Fruit fly (Drosophila melanogaster) whole organism, embryonic: Measurements from ENCODE around the gene CG14630.
A peak's percentile ranks its signal among the peaks of the same experiment; 100 is the strongest.

Source experiments
- Bdp1 ChIP-seq: fragments of 200-800 bp; sonication (Bioruptor generic); optimal IDR thresholded peaks from 3 replicates; lab custom pipeline; 2016; ENCODE audit warnings: missing biosample characterization, missing genetic modification characterization
- Bteb2 ChIP-seq: fragments of 200-800 bp; sonication (Bioruptor generic); optimal IDR thresholded peaks from 2 replicates; lab custom pipeline; 2016; ENCODE audit warnings: missing biosample characterization, missing genetic modification characterization
- CG10274 ChIP-seq: fragments of 200-800 bp; sonication (Bioruptor generic); optimal IDR thresholded peaks from 3 replicates; lab custom pipeline; 2017; ENCODE audit warnings: missing biosample characterization, mild to moderate bottlenecking, missing genetic modification characterization
- CG10366 ChIP-seq: fragments of 200-800 bp; sonication (Bioruptor generic); IDR thresholded peaks from 2 replicates; pipeline ENCODE4 v1.3.6; 2022; ENCODE audit warnings: missing biosample characterization, missing genetic modification characterization
- CG11085 ChIP-seq: fragments of 200-800 bp; sonication (Bioruptor generic); IDR thresholded peaks from 2 replicates; pipeline ENCODE4 v1.3.6; 2022; ENCODE audit warnings: missing biosample characterization, missing genetic modification characterization
- CG11456 ChIP-seq: fragments of 200-800 bp; sonication (Bioruptor generic); IDR thresholded peaks from 3 replicates; pipeline ENCODE4 v1.3.6; 2022; ENCODE audit warnings: missing biosample characterization, missing genetic modification characterization
- CG12236 ChIP-seq: fragments of 200-800 bp; sonication (Bioruptor generic); optimal IDR thresholded peaks from 2 replicates; lab custom pipeline; 2016; ENCODE audit warnings: missing biosample characterization, missing genetic modification characterization
- CG13296 ChIP-seq: fragments of 200-800 bp; sonication (Bioruptor generic); optimal IDR thresholded peaks from 3 replicates; lab custom pipeline; 2018; ENCODE audit warnings: missing biosample characterization, mild to moderate bottlenecking, missing genetic modification characterization
- CG13424 ChIP-seq: fragments of 200-800 bp; sonication (Bioruptor generic); optimal IDR thresholded peaks from 2 replicates; lab custom pipeline; 2019; ENCODE audit warnings: missing biosample characterization, mild to moderate bottlenecking, missing genetic modification characterization, moderate library complexity
- CG14050 ChIP-seq: fragments of 200-800 bp; sonication (Bioruptor generic); IDR thresholded peaks from 3 replicates; pipeline ENCODE4 v1.3.6; 2022; ENCODE audit warnings: missing biosample characterization, missing genetic modification characterization
- CG14965 ChIP-seq: fragments of 200-800 bp; sonication (Bioruptor generic); optimal IDR thresholded peaks from 2 replicates; lab custom pipeline; 2016; ENCODE audit warnings: missing biosample characterization, missing genetic modification characterization, borderline replicate concordance
- CG16815 ChIP-seq: fragments of 200-800 bp; sonication (Bioruptor generic); optimal IDR thresholded peaks from 3 replicates; lab custom pipeline; 2017; ENCODE audit warnings: missing biosample characterization, mild to moderate bottlenecking, missing genetic modification characterization
- CG32767 ChIP-seq: fragments of 200-800 bp; sonication (Bioruptor generic); IDR thresholded peaks from 2 replicates; pipeline ENCODE4 v1.3.6; 2022; ENCODE audit warnings: missing biosample characterization, missing genetic modification characterization
- CG34376 ChIP-seq: fragments of 200-800 bp; sonication (Bioruptor generic); optimal IDR thresholded peaks from 2 replicates; lab custom pipeline; 2018; ENCODE audit warnings: missing biosample characterization, mild to moderate bottlenecking, missing genetic modification characterization
- CG3995 ChIP-seq: fragments of 200-800 bp; sonication (Bioruptor generic); optimal IDR thresholded peaks from 3 replicates; lab custom pipeline; 2016; ENCODE audit warnings: missing biosample characterization, missing genetic modification characterization
- CG7745 ChIP-seq: fragments of 200-800 bp; sonication (Bioruptor generic); optimal IDR thresholded peaks from 2 replicates; lab custom pipeline; 2018; ENCODE audit warnings: missing biosample characterization, mild to moderate bottlenecking, missing genetic modification characterization, moderate library complexity
- CG8944 ChIP-seq: fragments of 200-800 bp; sonication (Bioruptor generic); optimal IDR thresholded peaks from 3 replicates; lab custom pipeline; 2016; ENCODE audit warnings: missing biosample characterization, missing genetic modification characterization
- CG9437 ChIP-seq: fragments of 200-800 bp; sonication (Bioruptor generic); optimal IDR thresholded peaks from 2 replicates; lab custom pipeline; 2018; ENCODE audit warnings: missing biosample characterization, mild to moderate bottlenecking, missing genetic modification characterization
- Dip2 ChIP-seq: fragments of 200-800 bp; sonication (Bioruptor generic); IDR thresholded peaks from 2 replicates; pipeline ENCODE4 v1.3.6; 2022; ENCODE audit warnings: missing biosample characterization, missing genetic modification characterization
- Drgx ChIP-seq: fragments of 200-800 bp; sonication (Bioruptor generic); IDR thresholded peaks from 2 replicates; pipeline ENCODE4 v1.3.6; 2022; ENCODE audit warnings: missing biosample characterization, missing genetic modification characterization
- Hr39 ChIP-seq: fragments of >200 bp; optimal IDR thresholded peaks from 2 replicates; lab custom pipeline; 2017
- Kr ChIP-seq: fragments of 200-800 bp; sonication (Bioruptor generic); optimal IDR thresholded peaks from 2 replicates; lab custom pipeline; 2017; ENCODE audit warnings: missing biosample characterization, mild to moderate bottlenecking, missing genetic modification characterization
- Nf-YA ChIP-seq: fragments of 200-800 bp; sonication (Bioruptor generic); IDR thresholded peaks from 2 replicates; pipeline ENCODE4 v1.3.6; 2022; ENCODE audit warnings: missing biosample characterization, missing genetic modification characterization
- Oli ChIP-seq: fragments of 200-800 bp; sonication (Bioruptor generic); optimal IDR thresholded peaks from 2 replicates; lab custom pipeline; 2018; ENCODE audit warnings: missing biosample characterization, mild to moderate bottlenecking, missing genetic modification characterization, moderate library complexity
- Sry-β ChIP-seq: fragments of 200-800 bp; sonication (Bioruptor generic); optimal IDR thresholded peaks from 2 replicates; lab custom pipeline; 2018; ENCODE audit warnings: missing biosample characterization, mild to moderate bottlenecking, missing genetic modification characterization, moderate library complexity
- Sry-δ ChIP-seq: fragments of 200-800 bp; sonication (Bioruptor generic); optimal IDR thresholded peaks from 2 replicates; lab custom pipeline; 2016; ENCODE audit warnings: missing biosample characterization, missing genetic modification characterization
- Vsx1 ChIP-seq: fragments of 200-800 bp; sonication (Bioruptor generic); optimal IDR thresholded peaks from 2 replicates; lab custom pipeline; 2017; ENCODE audit warnings: missing biosample characterization, mild to moderate bottlenecking, missing genetic modification characterization, missing genetic modification reagents
- Xbp1 ChIP-seq: fragments of 200-800 bp; sonication (Bioruptor generic); optimal IDR thresholded peaks from 3 replicates; lab custom pipeline; 2016; ENCODE audit warnings: missing biosample characterization, mild to moderate bottlenecking, missing genetic modification characterization
- abd-A ChIP-seq: fragments of 200-800 bp; sonication (Bioruptor generic); optimal IDR thresholded peaks from 3 replicates; lab custom pipeline; 2019; ENCODE audit warnings: missing biosample characterization, mild to moderate bottlenecking, missing genetic modification characterization, moderate library complexity
- al ChIP-seq: fragments of 200-800 bp; sonication (Bioruptor generic); IDR thresholded peaks from 2 replicates; pipeline ENCODE4 v1.3.6; 2022; ENCODE audit warnings: missing biosample characterization, missing genetic modification characterization
- bab2 ChIP-seq: fragments of 200-800 bp; sonication (Bioruptor generic); optimal IDR thresholded peaks from 2 replicates; lab custom pipeline; 2016; ENCODE audit warnings: missing biosample characterization, missing genetic modification characterization
- chinmo ChIP-seq: fragments of 200-800 bp; sonication (Bioruptor generic); IDR thresholded peaks from 4 replicates; pipeline ENCODE4 v1.3.6; 2022; ENCODE audit warnings: missing biosample characterization, missing genetic modification characterization; ENCODE audit not compliant: partially characterized antibody
- esg ChIP-seq: fragments of 200-800 bp; sonication (Bioruptor generic); conservative IDR thresholded peaks from 2 replicates; pipeline ENCODE4 v1.3.6; 2022; ENCODE audit warnings: missing biosample characterization, missing genetic modification characterization
- eve ChIP-seq, 2 experiments: fragments of >200 bp; optimal IDR thresholded peaks; 2 replicates each; lab custom pipeline; 2017; ENCODE audit warnings: missing biosample characterization in 2 of 2, missing genetic modification characterization in 2 of 2
- eyg ChIP-seq: fragments of 200-800 bp; sonication (Bioruptor generic); optimal IDR thresholded peaks from 3 replicates; lab custom pipeline; 2016; ENCODE audit warnings: missing biosample characterization, missing genetic modification characterization
- fd102C ChIP-seq: fragments of 200-800 bp; sonication (Bioruptor generic); optimal IDR thresholded peaks from 2 replicates; lab custom pipeline; 2018; ENCODE audit warnings: missing biosample characterization, mild to moderate bottlenecking, missing genetic modification characterization, moderate library complexity
- gcm2 ChIP-seq: fragments of 200-800 bp; sonication (Bioruptor generic); optimal IDR thresholded peaks from 2 replicates; lab custom pipeline; 2016; ENCODE audit warnings: missing biosample characterization, missing genetic modification characterization
- gsb-n ChIP-seq: fragments of 200-800 bp; sonication (Bioruptor generic); optimal IDR thresholded peaks from 3 replicates; lab custom pipeline; 2018; ENCODE audit warnings: missing biosample characterization, mild to moderate bottlenecking, missing genetic modification characterization
- ham ChIP-seq: fragments of 200-800 bp; sonication (Bioruptor generic); IDR thresholded peaks from 2 replicates; pipeline ENCODE4 v1.3.6; 2022; ENCODE audit warnings: missing biosample characterization, missing genetic modification characterization
- kah ChIP-seq: fragments of 200-800 bp; sonication (Bioruptor generic); optimal IDR thresholded peaks from 2 replicates; lab custom pipeline; 2018; ENCODE audit warnings: missing biosample characterization, mild to moderate bottlenecking, missing genetic modification characterization
- ken ChIP-seq: fragments of 200-800 bp; sonication (Bioruptor generic); IDR thresholded peaks from 3 replicates; pipeline ENCODE4 v1.3.6; 2022; ENCODE audit warnings: missing biosample characterization, missing genetic modification characterization
- lbe ChIP-seq: fragments of 200-800 bp; sonication (Bioruptor generic); optimal IDR thresholded peaks from 2 replicates; lab custom pipeline; 2016; ENCODE audit warnings: missing biosample characterization, mild to moderate bottlenecking, missing genetic modification characterization
- maf-S ChIP-seq: fragments of 200-800 bp; sonication (Bioruptor generic); optimal IDR thresholded peaks from 2 replicates; lab custom pipeline; 2016; ENCODE audit warnings: missing biosample characterization, missing genetic modification characterization
- nerfin-2 ChIP-seq: fragments of 200-800 bp; sonication (Bioruptor generic); IDR thresholded peaks from 2 replicates; pipeline ENCODE4 v1.3.6; 2022; ENCODE audit warnings: missing biosample characterization, missing genetic modification characterization; ENCODE audit not compliant: partially characterized antibody
- nom ChIP-seq: fragments of 200-800 bp; sonication (Bioruptor generic); optimal IDR thresholded peaks from 2 replicates; lab custom pipeline; 2017; ENCODE audit warnings: missing biosample characterization, missing genetic modification characterization, mild to moderate bottlenecking, moderate library complexity, missing genetic modification reagents
- pan ChIP-seq, 4 experiments: fragments of >200 bp in 3 of 4; fragments of 200-800 bp in 1 of 4; sonication (Bioruptor generic) in 1 of 4; optimal IDR thresholded peaks in 3 of 4; IDR thresholded peaks in 1 of 4; 2 replicates each; pipeline versions ENCODE4 v1.3.6 to Lab custom; 2017 to 2022; ENCODE audit warnings: missing biosample characterization in 2 of 4, missing genetic modification characterization in 2 of 4, mixed read lengths in 1 of 4
- psq ChIP-seq: fragments of 200-800 bp; sonication (Bioruptor generic); optimal IDR thresholded peaks from 2 replicates; lab custom pipeline; 2017; ENCODE audit warnings: missing biosample characterization, missing genetic modification characterization
- pzg ChIP-seq: fragments of 200-800 bp; sonication (Bioruptor generic); optimal IDR thresholded peaks from 3 replicates; lab custom pipeline; 2018; ENCODE audit warnings: missing biosample characterization, mild to moderate bottlenecking, missing genetic modification characterization, moderate library complexity
- sd ChIP-seq: fragments of 200-800 bp; sonication (Bioruptor generic); optimal IDR thresholded peaks from 3 replicates; lab custom pipeline; 2018; ENCODE audit warnings: missing biosample characterization, mild to moderate bottlenecking, missing genetic modification characterization, moderate library complexity
- sens ChIP-seq: fragments of 200-800 bp; sonication (Bioruptor generic); peaks from one replicate; lab custom pipeline; 2016; ENCODE audit warnings: missing biosample characterization, missing genetic modification characterization
- vfl ChIP-seq: fragments of 200-800 bp; sonication (Bioruptor generic); optimal IDR thresholded peaks from 2 replicates; lab custom pipeline; 2016; ENCODE audit warnings: missing biosample characterization, missing genetic modification characterization

Gene CG14630

DNA sequence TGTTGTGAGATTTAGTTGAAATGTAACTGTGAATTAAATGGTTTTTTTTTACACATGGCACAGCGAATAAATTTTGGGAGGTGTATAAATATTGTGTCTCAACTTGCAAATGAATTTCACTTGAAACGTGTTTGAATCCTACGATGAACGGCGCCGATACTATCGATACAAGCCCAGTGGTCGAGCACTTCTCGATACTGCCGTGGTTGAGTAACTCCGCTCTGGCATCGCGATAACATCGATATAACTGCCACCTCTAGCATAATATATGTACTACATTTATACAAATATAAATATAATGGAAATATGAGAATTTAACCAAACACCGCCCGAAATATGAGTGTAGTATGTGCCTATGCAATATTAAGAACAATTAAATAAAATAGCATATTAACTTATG lies 1.8 kb downstream of the CG14630 start (continued):
- TF ChIP-seq CG16815 (no peak), pzg (GFP tag; lab: Kevin White, UChicago) (peak; percentile 85), gsb-n (tag; lab: Kevin White, UChicago) (no peak), nerfin-2 (GFP tag; lab: Robert Waterston, UW) (peak; percentile 97), Nf-YA (GFP tag; lab: Robert Waterston, UW) (no peak), ham (no peak), sd (tag; lab: Kevin White, UChicago) (no peak), maf-S (no peak), Bteb2 (no peak), CG14965 (GFP tag; lab: Kevin White, UChicago) (no peak), gcm2 (GFP tag; lab: Kevin White, UChicago) (no peak), ken (GFP tag; lab: Robert Waterston, UW) (no peak), Xbp1 (GFP tag; lab: Kevin White, UChicago) (peak; percentile 30), kah (no peak), Sry-β (GFP tag; lab: Kevin White, UChicago) (no peak), psq (GFP tag; lab: Kevin White, UChicago) (no peak), lbe (GFP tag; lab: Kevin White, UChicago) (peak; percentile 13), Hr39 (lab: Kevin White, UChicago) (no peak), CG13296 (no peak), CG34376 (GFP tag; lab: Kevin White, UChicago) (no peak), vfl (GFP tag; lab: Kevin White, UChicago) (peak; percentile 3), nom (GFP tag; lab: Kevin White, UChicago) (no peak), CG11085 (peak; percentile 37; the same call in 1 of the 2 replicates), sens (GFP tag; lab: Kevin White, UChicago) (peak; percentile 44), abd-A (tag; lab: Kevin White, UChicago) (no peak), CG14050 (GFP tag; lab: Robert Waterston, UW) (no peak), fd102C (no peak), CG9437 (GFP tag; lab: Kevin White, UChicago) (no peak), Bdp1 (GFP tag; lab: Kevin White, UChicago) (no peak), CG10366 (GFP tag; lab: Robert Waterston, UW) (no peak), bab2 (GFP tag; lab: Kevin White, UChicago) (no peak), CG7745 (no peak), CG11456 (GFP tag; lab: Robert Waterston, UW) (peak; percentile 63; the same call in 2 of the 3 replicates), eve (GFP tag; optimal IDR thresholded peaks at IDR 0.05; lab: Kevin White, UChicago) (no peak), Kr (GFP tag; lab: Kevin White, UChicago) (no peak), Vsx1 (GFP tag; lab: Kevin White, UChicago) (no peak), Sry-δ (peak; percentile 96), esg (GFP tag; lab: Robert Waterston, UW) (no peak), chinmo (peak; percentile 99), CG8944 (GFP tag; lab: Kevin White, UChicago) (no peak), CG10274 (GFP tag; lab: Kevin White, UChicago) (no peak), pan (optimal IDR thresholded peaks at IDR 0.05; lab: Kevin White, UChicago) (no peak), pan (GFP tag; optimal IDR thresholded peaks at IDR 0.05 in 1 of 2, IDR thresholded peaks at IDR 0.05 in 1 of 2) (peak in 1 of 2 experiments; percentile 26), CG13424 (tag; lab: Kevin White, UChicago) (peak; percentile 8), Oli (no peak), CG32767 (GFP tag; lab: Robert Waterston, UW) (0 out of 2 replicates have a peak, but pooled peaks have one; percentile 28), CG12236 (GFP tag; lab: Kevin White, UChicago) (no peak), Drgx (GFP tag; lab: Robert Waterston, UW) (no peak), al (0 out of 2 replicates have a peak, but pooled peaks have one; percentile 31), eyg (GFP tag; lab: Kevin White, UChicago) (no peak), CG3995 (peak; percentile 48), Dip2 (no peak)
